Worm (Caenorhabditis elegans) whole organism, mixed stage, embryonic: ENCODE data around the gene ZC443.7.

Experiments
- bed-3 ChIP-seq: fragments of 200-800 bp; sonication (Bioruptor generic); optimal IDR thresholded peaks from 3 replicates; lab custom pipeline; 2018; ENCODE audit warnings: mild to moderate bottlenecking, missing genetic modification characterization, moderate library complexity, missing compliant biosample characterization
- blmp-1 ChIP-seq: fragments of 150-350 bp; optimal IDR thresholded peaks from 2 replicates; lab custom pipeline; 2014; ENCODE audit warnings: missing biosample characterization, missing genetic modification characterization
- ceh-39 ChIP-seq: fragments of 150-350 bp; optimal IDR thresholded peaks from 2 replicates; lab custom pipeline; 2014; ENCODE audit warnings: missing biosample characterization, missing genetic modification characterization
- ceh-43 ChIP-seq: fragments of 200-800 bp; sonication (Bioruptor generic); optimal IDR thresholded peaks from 2 replicates; lab custom pipeline; 2018; ENCODE audit warnings: mild to moderate bottlenecking, missing genetic modification characterization, moderate library complexity, missing compliant biosample characterization
- ceh-83 ChIP-seq: fragments of 200-800 bp; sonication (Bioruptor generic); optimal IDR thresholded peaks from 2 replicates; lab custom pipeline; 2018; ENCODE audit warnings: mild to moderate bottlenecking, missing genetic modification characterization, missing compliant biosample characterization
- ces-1 ChIP-seq: fragments of 150-350 bp; optimal IDR thresholded peaks from 2 replicates; lab custom pipeline; 2014; ENCODE audit warnings: missing biosample characterization, missing genetic modification reagents, missing genetic modification characterization
- elt-3 ChIP-seq: fragments of 150-350 bp; optimal IDR thresholded peaks from 2 replicates; lab custom pipeline; 2014; ENCODE audit warnings: missing biosample characterization, missing genetic modification characterization
- flh-1 ChIP-seq: fragments of 200-800 bp; sonication (Bioruptor generic); optimal IDR thresholded peaks from 2 replicates; lab custom pipeline; 2018; ENCODE audit warnings: mild to moderate bottlenecking, missing genetic modification characterization, moderate library complexity, missing compliant biosample characterization
- ham-2 ChIP-seq: fragments of 200-800 bp; sonication (Bioruptor generic); optimal IDR thresholded peaks from 2 replicates; lab custom pipeline; 2018; ENCODE audit warnings: mild to moderate bottlenecking, missing genetic modification characterization, missing compliant biosample characterization
- hlh-1 ChIP-seq: fragments of 150-350 bp; optimal IDR thresholded peaks from 2 replicates; lab custom pipeline; 2014; ENCODE audit warnings: missing biosample characterization, missing genetic modification reagents, missing genetic modification characterization
- lin-13 ChIP-seq: fragments of 150-350 bp; optimal IDR thresholded peaks from 2 replicates; lab custom pipeline; 2014; ENCODE audit warnings: missing biosample characterization, missing genetic modification characterization
- lin-32 ChIP-seq: fragments of 200-800 bp; sonication (Bioruptor generic); optimal IDR thresholded peaks from 2 replicates; lab custom pipeline; 2018; ENCODE audit warnings: mild to moderate bottlenecking, missing genetic modification characterization, missing compliant biosample characterization
- lsy-2 ChIP-seq: fragments of 150-350 bp; optimal IDR thresholded peaks from 2 replicates; lab custom pipeline; 2014; ENCODE audit warnings: missing biosample characterization, missing genetic modification characterization
- mab-5 ChIP-seq: fragments of 150-350 bp; optimal IDR thresholded peaks from 2 replicates; lab custom pipeline; 2014; ENCODE audit warnings: missing biosample characterization, missing genetic modification characterization
- mep-1 ChIP-seq: fragments of 150-350 bp; optimal IDR thresholded peaks from 2 replicates; lab custom pipeline; 2017; ENCODE audit warnings: missing biosample characterization, missing genetic modification reagents, missing genetic modification characterization, inconsistent platforms
- mls-2 ChIP-seq: sonication (generic microtip); optimal IDR thresholded peaks from 2 replicates; lab custom pipeline; 2016; ENCODE audit warnings: mild to moderate bottlenecking, missing genetic modification characterization, moderate library complexity, missing compliant biosample characterization
- nhr-12 ChIP-seq: fragments of 150-350 bp; optimal IDR thresholded peaks from 2 replicates; lab custom pipeline; 2014; ENCODE audit warnings: missing biosample characterization, missing genetic modification characterization
- nhr-2 ChIP-seq: fragments of 150-350 bp; optimal IDR thresholded peaks from 2 replicates; lab custom pipeline; 2014; ENCODE audit warnings: missing biosample characterization, missing genetic modification characterization
- nhr-237 ChIP-seq: fragments of 150-350 bp; optimal IDR thresholded peaks from 2 replicates; lab custom pipeline; 2014; ENCODE audit warnings: missing biosample characterization, missing genetic modification characterization
- nhr-28 ChIP-seq: fragments of 150-350 bp; optimal IDR thresholded peaks from 2 replicates; lab custom pipeline; 2014; ENCODE audit warnings: missing biosample characterization, missing genetic modification characterization
- nhr-76 ChIP-seq: sonication (generic microtip); optimal IDR thresholded peaks from 2 replicates; lab custom pipeline; 2017; ENCODE audit warnings: missing biosample characterization, missing genetic modification characterization
- sem-2 ChIP-seq: fragments of 200-800 bp; sonication (Bioruptor generic); optimal IDR thresholded peaks from 2 replicates; lab custom pipeline; 2018; ENCODE audit warnings: mild to moderate bottlenecking, missing genetic modification characterization, missing compliant biosample characterization
- snpc-4 ChIP-seq: fragments of 150-350 bp; optimal IDR thresholded peaks from 2 replicates; lab custom pipeline; 2014; ENCODE audit warnings: missing biosample characterization, missing genetic modification characterization
- sptf-1 ChIP-seq: sonication (generic microtip); optimal IDR thresholded peaks from 2 replicates; lab custom pipeline; 2017; ENCODE audit warnings: mild to moderate bottlenecking, missing genetic modification characterization, moderate library complexity, missing compliant biosample characterization
- tbx-8 ChIP-seq: fragments of 200-800 bp; sonication (Bioruptor generic); optimal IDR thresholded peaks from 2 replicates; lab custom pipeline; 2018; ENCODE audit warnings: mild to moderate bottlenecking, missing genetic modification characterization, moderate library complexity, missing compliant biosample characterization
- unc-120 ChIP-seq: sonication (generic microtip); optimal IDR thresholded peaks from 2 replicates; lab custom pipeline; 2017; ENCODE audit warnings: missing genetic modification characterization, missing compliant biosample characterization; ENCODE audit not compliant: poor library complexity, severe bottlenecking
- unc-39 ChIP-seq: fragments of 150-350 bp; optimal IDR thresholded peaks from 2 replicates; lab custom pipeline; 2014; ENCODE audit warnings: missing biosample characterization, missing genetic modification characterization
- unc-62 ChIP-seq: fragments of 150-350 bp; optimal IDR thresholded peaks from 2 replicates; lab custom pipeline; 2014; ENCODE audit warnings: missing biosample characterization, missing genetic modification reagents, missing genetic modification characterization
- zip-8 ChIP-seq: fragments of 150-350 bp; optimal IDR thresholded peaks from 2 replicates; lab custom pipeline; 2014; ENCODE audit warnings: missing biosample characterization, missing genetic modification characterization
- ztf-11 ChIP-seq: fragments of 150-350 bp; optimal IDR thresholded peaks from 2 replicates; lab custom pipeline; 2014; ENCODE audit warnings: missing biosample characterization, missing genetic modification characterization

ZC443.7 gene

DNA sequence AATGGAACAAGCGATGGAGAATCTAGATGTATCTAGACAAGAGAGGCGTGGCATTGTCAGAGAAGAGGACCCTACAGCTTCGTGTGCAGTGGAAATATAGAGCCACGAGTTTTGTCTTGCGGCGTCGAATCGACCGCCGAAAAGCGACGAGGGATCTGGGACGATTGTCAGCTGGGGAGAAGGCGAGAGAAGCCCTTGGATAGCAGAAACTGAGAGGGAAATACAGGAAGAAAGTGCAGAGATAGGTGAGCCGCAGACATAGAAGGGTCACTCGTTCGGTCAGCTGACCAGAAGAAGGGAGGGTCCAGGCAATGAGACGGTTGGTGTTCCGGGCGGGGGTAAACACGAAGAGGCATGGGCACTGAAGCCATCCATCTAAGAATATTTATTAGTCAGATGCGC, 8.2 kb downstream of the ZC443.7 start (continued):
- no peak for TF ChIP-seq ceh-83 (GFP tag; lab: Kevin White, UChicago)

DNA sequence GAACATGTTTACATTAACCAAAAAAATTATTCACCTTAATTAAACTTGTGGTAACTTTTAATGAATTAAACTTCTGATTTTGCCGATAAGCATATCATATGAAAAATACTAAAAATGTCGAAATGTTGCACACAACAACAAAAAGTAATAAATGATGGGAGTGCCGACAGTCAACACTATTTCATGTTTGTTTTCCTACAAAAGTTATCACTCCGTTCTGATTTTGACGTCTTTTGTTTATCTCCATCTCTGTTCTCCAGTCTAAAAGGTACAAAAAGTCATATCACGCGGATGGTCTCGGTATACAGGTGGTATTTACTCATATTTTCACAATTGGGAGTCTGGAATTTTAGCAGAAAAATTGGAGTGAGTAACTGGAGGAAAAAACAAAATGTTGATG, 9.1 kb downstream of the ZC443.7 start:
- no peak for TF ChIP-seq lin-32 (GFP tag; lab: Kevin White, UChicago)
- no peak for TF ChIP-seq unc-39 (tag; lab: Kevin White, UChicago)
- no peak for TF ChIP-seq nhr-237 (tag; lab: Kevin White, UChicago)
- no peak for TF ChIP-seq nhr-28
- no peak for TF ChIP-seq ham-2 (GFP tag; lab: Kevin White, UChicago)
- TF ChIP-seq unc-120 (tag; lab: Kevin White, UChicago) = no peak
- TF ChIP-seq blmp-1 (tag; lab: Kevin White, UChicago) = no peak
- no peak for TF ChIP-seq zip-8 (tag; lab: Kevin White, UChicago)
- no peak for TF ChIP-seq ces-1 (GFP tag; lab: Kevin White, UChicago)
- no peak for TF ChIP-seq snpc-4
- no peak for TF ChIP-seq lin-13
- TF ChIP-seq unc-62 = no peak
- TF ChIP-seq nhr-76 (tag; lab: Kevin White, UChicago) = no peak
- TF ChIP-seq nhr-2 (tag; lab: Kevin White, UChicago) = no peak
- no peak for TF ChIP-seq mls-2 (tag; lab: Kevin White, UChicago)
- no peak for TF ChIP-seq ceh-83 (GFP tag; lab: Kevin White, UChicago)

DNA sequence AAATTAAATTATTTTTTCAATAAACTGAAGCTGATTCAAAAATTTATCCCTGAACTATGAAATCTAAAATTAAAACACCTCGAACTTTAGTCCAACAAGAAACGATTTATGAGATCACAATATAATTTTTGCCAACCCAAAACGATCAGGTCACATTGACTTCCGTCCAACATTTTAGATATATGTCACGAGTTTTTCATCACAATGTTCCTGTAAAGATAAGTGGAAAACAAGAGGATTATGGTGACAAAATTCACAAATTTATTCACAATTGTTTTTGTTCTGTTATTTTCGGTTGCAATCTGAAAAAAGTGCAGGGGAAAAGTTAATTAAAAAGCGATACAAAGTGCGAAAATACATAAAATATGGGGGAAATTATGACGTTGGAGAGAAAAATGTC, 10.4 kb downstream of the ZC443.7 start:
- no peak for TF ChIP-seq ztf-11 (tag; lab: Kevin White, UChicago)
- no peak for TF ChIP-seq mep-1
- no peak for TF ChIP-seq ceh-83 (GFP tag; lab: Kevin White, UChicago)
- no peak for TF ChIP-seq nhr-28
- TF ChIP-seq unc-39 (tag; lab: Kevin White, UChicago) = no peak
- no peak for TF ChIP-seq lin-32 (GFP tag; lab: Kevin White, UChicago)
- no peak for TF ChIP-seq sptf-1 (tag; lab: Kevin White, UChicago)
- no peak for TF ChIP-seq bed-3 (GFP tag; lab: Kevin White, UChicago)

DNA sequence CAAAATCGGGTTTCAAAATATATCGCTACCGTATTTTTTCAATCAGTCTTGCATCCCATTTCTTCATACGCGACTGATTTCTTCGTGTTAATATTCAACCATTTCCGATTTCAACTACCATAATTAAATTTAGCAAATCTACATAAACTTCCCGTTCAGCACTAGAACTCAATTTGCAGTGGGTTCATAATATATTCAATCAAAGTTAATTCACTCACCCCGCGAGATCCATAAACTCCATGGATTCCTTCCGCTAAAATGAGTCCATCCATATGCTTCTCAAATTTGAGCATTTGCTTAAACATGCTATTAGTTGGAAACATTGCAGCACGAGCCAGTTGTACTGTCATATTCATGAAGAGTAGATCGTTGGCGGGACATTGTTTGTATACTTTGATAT, 12.2 kb downstream of the ZC443.7 start:
- TF ChIP-seq lin-13 = no peak
- peak; percentile 96 for TF ChIP-seq ces-1 (GFP tag; lab: Kevin White, UChicago)

DNA sequence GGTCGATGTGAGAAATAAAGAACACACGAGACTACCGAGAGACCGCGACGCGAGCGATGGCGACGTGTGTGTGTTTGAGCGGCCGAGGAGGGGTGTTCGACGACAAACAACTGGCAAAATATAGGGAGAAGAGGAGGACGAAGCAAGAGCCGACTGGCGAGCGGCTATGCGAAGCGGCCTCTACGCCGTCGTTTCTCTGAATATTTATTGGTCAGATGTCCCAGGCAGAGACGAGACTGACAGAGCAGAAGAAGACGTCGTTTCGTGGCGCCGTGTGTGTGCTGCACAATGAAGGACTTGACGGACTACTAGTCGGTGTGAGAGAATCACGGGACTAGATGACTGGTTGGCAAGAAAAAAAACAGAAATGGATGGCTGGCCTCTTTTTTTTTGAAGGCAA, 12.9 kb downstream of the ZC443.7 start:
- TF ChIP-seq bed-3 (GFP tag; lab: Kevin White, UChicago) (no peak), ham-2 (GFP tag; lab: Kevin White, UChicago) (peak; percentile 20)
- TF ChIP-seq, all 35 proteins: peak for 1

DNA sequence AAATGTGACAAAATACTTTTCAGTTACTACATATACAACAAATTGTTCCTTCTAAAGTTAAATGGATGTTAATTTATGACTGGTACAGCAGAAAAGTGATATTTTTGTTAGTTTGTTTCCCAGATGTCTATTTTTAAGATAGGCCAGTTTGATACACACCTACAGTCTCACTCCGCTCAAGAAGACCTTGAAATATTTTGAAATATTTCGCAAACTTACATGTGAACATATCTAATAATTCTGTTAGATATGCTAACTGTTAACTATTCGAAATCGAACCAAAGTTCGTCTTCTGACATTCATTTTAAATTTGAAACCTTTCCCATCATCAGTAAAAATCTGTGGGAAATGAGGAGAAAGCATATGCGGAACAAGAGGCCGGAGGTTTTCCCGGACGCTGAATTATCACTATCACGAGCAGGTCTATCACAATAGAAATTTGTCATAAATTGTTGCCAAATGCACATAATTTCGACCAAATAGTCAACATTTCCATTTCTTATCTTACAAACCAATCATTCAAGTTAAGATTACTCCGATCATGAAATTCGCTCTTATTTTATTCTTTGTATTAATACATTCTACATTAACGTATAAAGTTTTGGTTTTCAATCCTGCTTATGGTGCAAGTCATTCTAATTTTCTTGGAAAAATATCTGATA, 13.6 kb downstream of the ZC443.7 start, which contains the start of the genes ZC443.4 and ugt-18:
Gene ZC443.4 (minus strand): TSS at position 95 of the 662 bp plus-strand sequence.
Gene ugt-18 (plus strand): TSS at position 469 of the 662 bp plus-strand sequence.
- no peak for TF ChIP-seq mep-1
- TF ChIP-seq ces-1 (GFP tag; lab: Kevin White, UChicago) = no peak
- no peak for TF ChIP-seq unc-39 (tag; lab: Kevin White, UChicago)
- no peak for TF ChIP-seq ham-2 (GFP tag; lab: Kevin White, UChicago)
- no peak for TF ChIP-seq mls-2 (tag; lab: Kevin White, UChicago)
- TF ChIP-seq sptf-1 (tag; lab: Kevin White, UChicago) = no peak
- no peak for TF ChIP-seq tbx-8
- TF ChIP-seq zip-8 (tag; lab: Kevin White, UChicago) = no peak
- TF ChIP-seq bed-3 (GFP tag; lab: Kevin White, UChicago) = no peak
- TF ChIP-seq nhr-28 = no peak
- TF ChIP-seq ceh-39 (tag; lab: Kevin White, UChicago) = no peak
- no peak for TF ChIP-seq sem-2
- no peak for TF ChIP-seq lin-13
- no peak for TF ChIP-seq unc-62

DNA sequence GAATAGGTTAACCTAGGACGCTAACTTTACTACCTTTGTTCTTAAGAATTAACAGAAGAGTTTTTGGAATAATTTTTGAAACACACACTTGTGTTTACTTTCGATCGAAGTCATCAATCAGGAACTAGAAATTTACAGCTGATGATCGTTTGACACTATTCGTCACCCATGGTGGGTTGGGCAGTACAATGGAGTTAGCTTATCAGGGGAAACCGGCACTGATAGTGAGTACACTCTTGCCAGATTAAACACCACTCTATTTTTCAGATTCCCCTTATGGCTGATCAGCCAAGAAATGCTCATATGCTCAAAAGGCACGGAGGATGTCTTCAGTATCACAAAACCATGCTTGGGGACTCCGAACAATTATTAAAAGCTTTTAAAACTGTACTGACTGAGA, 15.8 kb downstream of the ZC443.7 start:
- no peak for TF ChIP-seq mab-5 (tag; lab: Kevin White, UChicago)
- no peak for TF ChIP-seq mls-2 (tag; lab: Kevin White, UChicago)
- TF ChIP-seq ceh-83 (GFP tag; lab: Kevin White, UChicago) = no peak
- no peak for TF ChIP-seq bed-3 (GFP tag; lab: Kevin White, UChicago)
- no peak for TF ChIP-seq unc-120 (tag; lab: Kevin White, UChicago)
- no peak for TF ChIP-seq sptf-1 (tag; lab: Kevin White, UChicago)
- no peak for TF ChIP-seq unc-39 (tag; lab: Kevin White, UChicago)
- TF ChIP-seq lsy-2 = no peak
- no peak for TF ChIP-seq lin-13
- no peak for TF ChIP-seq hlh-1
- TF ChIP-seq elt-3 (tag; lab: Kevin White, UChicago) = no peak
- TF ChIP-seq ces-1 (GFP tag; lab: Kevin White, UChicago) = no peak
- no peak for TF ChIP-seq ceh-43 (GFP tag; lab: Kevin White, UChicago)
- no peak for TF ChIP-seq nhr-12 (tag; lab: Kevin White, UChicago)
- TF ChIP-seq ham-2 (GFP tag; lab: Kevin White, UChicago) = no peak
- TF ChIP-seq flh-1 (GFP tag; lab: Kevin White, UChicago) = no peak
